Worm (Caenorhabditis elegans): Measurements from ENCODE around the gene B0244.4.

Gene B0244.4

ce11 chrIII:5769726-5770235 lies 22.5 kb downstream of the B0244.4 start, which contains the start of gene cutl-23:
cutl-23 (plus strand) TSS chrIII:5770185.
- TF ChIP-seq C08G9.2 (tag; optimal IDR thresholded peaks at IDR 0.05) (peak; percentile 19), fax-1 (tag; optimal IDR thresholded peaks at IDR 0.05) (peak; percentile 22), ahr-1 (tag; optimal IDR thresholded peaks at IDR 0.05) (no peak), K02D7.2 (tag; optimal IDR thresholded peaks at IDR 0.05) (peak; percentile 40), ceh-24 (tag; optimal IDR thresholded peaks at IDR 0.05) (no peak), eyg-1 (tag; optimal IDR thresholded peaks at IDR 0.05) (no peak), ceh-18 (tag; optimal IDR thresholded peaks at IDR 0.05) (no peak), madf-2 (tag; optimal IDR thresholded peaks at IDR 0.05) (peak; percentile 28), mec-3 (tag; optimal IDR thresholded peaks at IDR 0.05; ENCODE audit: borderline replicate concordance) (no peak), ceh-14 (tag; optimal IDR thresholded peaks at IDR 0.05) (no peak), nhr-232 (tag; optimal IDR thresholded peaks at IDR 0.05) (peak; percentile 35), pax-1 (tag; optimal IDR thresholded peaks at IDR 0.05) (no peak), pros-1 (tag; optimal IDR thresholded peaks at IDR 0.05) (no peak), hlh-15 (tag; optimal IDR thresholded peaks at IDR 0.05) (no peak), lim-6 (tag; optimal IDR thresholded peaks at IDR 0.05) (no peak), rnt-1 (tag; optimal IDR thresholded peaks at IDR 0.05) (no peak), tbx-7 (tag; optimal IDR thresholded peaks at IDR 0.05) (no peak), pat-9 (tag; optimal IDR thresholded peaks at IDR 0.05) (peak; percentile 23), ceh-30 (tag; optimal IDR thresholded peaks at IDR 0.05) (no peak), syd-9 (tag; optimal IDR thresholded peaks at IDR 0.05) (peak; percentile 39), ref-2 (tag; optimal IDR thresholded peaks at IDR 0.05) (no peak), zip-5 (tag; optimal IDR thresholded peaks at IDR 0.05) (no peak), hlh-8 (tag; optimal IDR thresholded peaks at IDR 0.05) (no peak), pqm-1 (tag; optimal IDR thresholded peaks at IDR 0.05) (no peak), unc-55 (GFP tag; optimal IDR thresholded peaks at IDR 0.05) (no peak), ceh-34 (tag; optimal IDR thresholded peaks at IDR 0.05) (peak; percentile 11), fkh-10 (GFP tag; optimal IDR thresholded peaks at IDR 0.05) (no peak), fkh-6 (tag; optimal IDR thresholded peaks at IDR 0.05) (peak; percentile 33), ceh-22 (tag; optimal IDR thresholded peaks at IDR 0.05) (no peak), dmd-4 (tag; optimal IDR thresholded peaks at IDR 0.05; ENCODE audit: borderline replicate concordance) (peak; percentile 57), pag-3 (tag; optimal IDR thresholded peaks at IDR 0.05; ENCODE audit: borderline replicate concordance) (no peak), T23F11.4 (GFP tag; optimal IDR thresholded peaks at IDR 0.05) (peak; percentile 65), hlh-13 (GFP tag; optimal IDR thresholded peaks at IDR 0.05) (no peak), elt-4 (tag; optimal IDR thresholded peaks at IDR 0.05) (no peak), K09A11.1 (tag; optimal IDR thresholded peaks at IDR 0.05; ENCODE audit: insufficient read depth) (no peak), ceh-9 (tag; optimal IDR thresholded peaks at IDR 0.05) (peak; percentile 34), elt-2 (tag; optimal IDR thresholded peaks at IDR 0.05) (no peak), tbx-2 (tag; optimal IDR thresholded peaks at IDR 0.05) (peak; percentile 41), hlh-30 (tag; optimal IDR thresholded peaks at IDR 0.05; ENCODE audit: insufficient read depth) (no peak), F13H6.1 (tag; optimal IDR thresholded peaks at IDR 0.05) (peak; percentile 27), ceh-31 (tag; optimal IDR thresholded peaks at IDR 0.05) (peak; percentile 50), ceh-48 (tag; optimal IDR thresholded peaks at IDR 0.05) (peak; percentile 42), pha-2 (tag; optimal IDR thresholded peaks at IDR 0.05) (peak; percentile 26), gmeb-2 (tag; optimal IDR thresholded peaks at IDR 0.05) (peak; percentile 58), odd-2 (tag; optimal IDR thresholded peaks at IDR 0.05) (no peak), sdc-2 (tag; optimal IDR thresholded peaks at IDR 0.05) (peak; percentile 41), dve-1 (tag; optimal IDR thresholded peaks at IDR 0.05) (no peak), pha-4 (tag; optimal IDR thresholded peaks at IDR 0.05) (no peak), lin-11 (tag; optimal IDR thresholded peaks at IDR 0.05) (peak; percentile 27), ceh-2 (tag; optimal IDR thresholded peaks at IDR 0.05) (no peak), sox-2 (GFP tag; IDR thresholded peaks at IDR 0.05) (peak; percentile 5; the same call in 1 of the 2 replicates), unc-3 (GFP tag; conservative IDR thresholded peaks at IDR 0.05) (0 out of 2 replicates have a peak, but pooled peaks have one; percentile 16), unc-3 (tag; optimal IDR thresholded peaks at IDR 0.05) (no peak)

All from whole organism, late embryonic.